Worm (Caenorhabditis elegans): Measurements from ENCODE around the gene F41B4.3.
A peak's percentile ranks its signal among the peaks of the same experiment; 100 is the strongest.

The F41B4.3 gene

DNA sequence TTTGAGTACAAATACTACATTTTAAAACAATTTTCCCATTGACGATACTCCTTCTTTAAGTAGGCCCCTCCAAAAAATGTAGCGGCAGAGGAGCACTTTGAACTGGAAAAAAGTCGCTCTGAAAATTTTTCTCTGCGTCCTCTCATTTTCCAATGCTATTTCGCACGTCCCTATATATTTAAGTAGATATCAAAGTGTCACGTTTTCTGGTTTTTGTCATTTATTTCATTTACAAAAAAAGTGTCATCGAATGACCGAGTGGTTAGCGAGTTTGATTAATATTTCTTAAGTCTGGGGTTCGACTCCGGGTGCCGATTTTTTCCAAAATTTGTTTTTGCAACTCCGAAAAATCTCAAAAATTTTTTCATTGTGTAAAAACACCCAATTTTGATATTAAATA is 31.0 kb upstream of the F41B4.3 start:
- no peak for TF ChIP-seq ceh-31 (tag; optimal IDR thresholded peaks at IDR 0.05)
- no peak for TF ChIP-seq pqm-1 (tag; optimal IDR thresholded peaks at IDR 0.05)
- TF ChIP-seq tbx-7 (tag; optimal IDR thresholded peaks at IDR 0.05): no peak
- TF ChIP-seq ceh-30 (tag; optimal IDR thresholded peaks at IDR 0.05): no peak
- no peak for TF ChIP-seq C38D4.7 (GFP tag; optimal IDR thresholded peaks at IDR 0.05)
- no peak for TF ChIP-seq ceh-34 (tag; optimal IDR thresholded peaks at IDR 0.05)
- no peak for TF ChIP-seq C08G9.2 (tag; optimal IDR thresholded peaks at IDR 0.05)
- TF ChIP-seq npax-4 (tag; optimal IDR thresholded peaks at IDR 0.05): no peak
- TF ChIP-seq ceh-9 (tag; optimal IDR thresholded peaks at IDR 0.05): no peak

DNA sequence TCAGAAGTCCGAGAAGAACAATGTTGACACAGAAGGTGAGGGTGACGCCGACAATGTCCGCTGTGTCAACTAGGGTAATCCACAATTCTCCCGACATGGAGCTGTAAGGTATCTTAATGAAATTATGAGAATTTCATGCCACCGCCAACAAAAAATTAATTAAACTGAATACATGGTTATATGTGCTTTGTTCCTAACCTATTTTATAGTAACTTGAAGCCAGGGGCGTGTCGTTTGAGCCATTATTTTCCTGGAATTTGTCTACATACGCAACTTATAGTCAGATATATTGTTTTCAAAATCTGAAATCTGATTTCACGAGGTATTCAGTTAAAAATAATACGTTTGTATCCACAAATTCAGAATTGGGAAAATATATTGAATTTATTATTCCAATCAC is 29.9 kb upstream of the F41B4.3 start, which contains the start of gene odr-10:
Gene odr-10, minus strand, starts transcription at position 101 of the 400 bp plus-strand sequence.
- TF ChIP-seq zip-5 (tag; optimal IDR thresholded peaks at IDR 0.05): no peak
- no peak for TF ChIP-seq ceh-48 (tag; optimal IDR thresholded peaks at IDR 0.05)
- TF ChIP-seq fkh-6 (tag; optimal IDR thresholded peaks at IDR 0.05): no peak
- TF ChIP-seq ref-2 (tag; optimal IDR thresholded peaks at IDR 0.05): no peak
- TF ChIP-seq hlh-15 (tag; optimal IDR thresholded peaks at IDR 0.05): no peak
- no peak for TF ChIP-seq ets-4 (tag; optimal IDR thresholded peaks at IDR 0.05)
- TF ChIP-seq F13H6.1 (tag; optimal IDR thresholded peaks at IDR 0.05): no peak
- TF ChIP-seq tbx-2 (tag; optimal IDR thresholded peaks at IDR 0.05): no peak
- TF ChIP-seq ceh-6 (GFP tag; optimal IDR thresholded peaks at IDR 0.05): no peak
- TF ChIP-seq unc-55 (GFP tag; optimal IDR thresholded peaks at IDR 0.05): no peak
- TF ChIP-seq ceh-30 (tag; optimal IDR thresholded peaks at IDR 0.05): no peak
- no peak for TF ChIP-seq ama-1 (optimal IDR thresholded peaks at IDR 0.05)
- no peak for TF ChIP-seq hlh-30 (tag; optimal IDR thresholded peaks at IDR 0.05; ENCODE audit: insufficient read depth)
- no peak for TF ChIP-seq ceh-45 (GFP tag; IDR thresholded peaks at IDR 0.05)

DNA sequence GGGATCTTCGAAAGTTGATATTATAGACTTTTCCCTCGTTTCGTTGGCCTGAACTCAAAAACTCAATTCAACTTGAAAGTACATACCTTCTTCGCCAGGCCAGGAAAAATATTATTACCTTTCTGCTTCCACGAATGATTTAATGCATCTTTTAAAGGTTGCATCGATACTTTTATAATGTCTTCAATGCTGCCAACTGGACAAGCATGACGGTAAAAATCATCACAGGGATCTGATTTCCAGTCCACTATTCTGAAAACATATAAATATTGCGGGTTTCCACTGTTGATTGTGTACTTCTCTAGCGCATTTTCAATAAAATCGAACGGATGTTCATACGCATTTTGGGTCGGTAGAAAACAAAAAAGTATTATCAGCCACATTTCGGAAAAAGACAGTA is 27.1 kb upstream of the F41B4.3 start, which contains the start of gene nep-4:
Gene nep-4, minus strand, starts transcription at position 393 of the 400 bp plus-strand sequence.
- no peak for TF ChIP-seq lim-6 (tag; optimal IDR thresholded peaks at IDR 0.05)

DNA sequence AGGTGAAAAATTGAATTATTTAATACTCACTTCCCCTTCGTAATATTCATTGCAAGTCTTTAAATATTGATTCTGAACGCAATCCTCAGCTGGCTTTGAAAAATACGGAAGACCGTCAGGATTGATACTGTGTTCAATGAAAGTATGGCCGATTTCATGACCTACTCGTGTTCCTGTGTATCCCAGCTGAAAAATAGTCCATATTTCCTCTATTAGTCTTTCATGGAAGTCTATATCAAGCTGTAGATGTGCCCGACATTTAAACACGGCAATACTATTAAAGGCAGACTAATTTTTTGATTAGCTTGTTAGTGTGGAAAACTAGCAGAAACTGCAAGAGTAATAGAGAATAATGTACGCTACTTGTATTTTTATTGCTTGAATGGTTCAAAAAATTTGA is 25.6 kb upstream of the F41B4.3 start:
- TF ChIP-seq dmd-4 (tag; optimal IDR thresholded peaks at IDR 0.05; ENCODE audit: borderline replicate concordance) (no peak), ceh-18 (tag; optimal IDR thresholded peaks at IDR 0.05) (no peak), ets-4 (tag; optimal IDR thresholded peaks at IDR 0.05) (no peak), sdc-2 (tag; optimal IDR thresholded peaks at IDR 0.05) (no peak), nfya-1 (tag; optimal IDR thresholded peaks at IDR 0.05) (no peak), pag-3 (tag; optimal IDR thresholded peaks at IDR 0.05; ENCODE audit: borderline replicate concordance) (no peak), unc-42 (tag; optimal IDR thresholded peaks at IDR 0.05) (no peak), K09A11.1 (tag; optimal IDR thresholded peaks at IDR 0.05; ENCODE audit: insufficient read depth) (no peak)

DNA sequence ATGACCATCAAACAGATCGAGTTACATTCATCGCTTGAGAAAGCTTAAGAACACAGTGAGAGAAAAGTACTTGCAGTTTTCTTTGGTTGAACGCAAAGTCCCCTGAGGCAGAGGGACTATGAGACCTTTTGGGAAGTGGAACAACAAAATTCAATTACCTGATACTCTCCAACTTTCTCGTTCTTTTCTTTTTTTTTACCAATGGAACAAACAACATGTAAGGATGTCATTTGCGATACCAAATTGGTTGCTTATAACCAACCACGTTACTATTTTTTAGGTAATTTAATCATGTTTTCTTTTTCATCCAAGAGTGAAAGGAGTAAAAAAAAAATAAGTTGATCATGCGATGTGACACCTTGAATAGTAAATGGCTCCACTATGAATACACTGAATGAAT is 20.9 kb upstream of the F41B4.3 start:
- TF ChIP-seq ceh-24 (tag; optimal IDR thresholded peaks at IDR 0.05) (no peak), unc-42 (tag; optimal IDR thresholded peaks at IDR 0.05) (peak; percentile 80)

DNA sequence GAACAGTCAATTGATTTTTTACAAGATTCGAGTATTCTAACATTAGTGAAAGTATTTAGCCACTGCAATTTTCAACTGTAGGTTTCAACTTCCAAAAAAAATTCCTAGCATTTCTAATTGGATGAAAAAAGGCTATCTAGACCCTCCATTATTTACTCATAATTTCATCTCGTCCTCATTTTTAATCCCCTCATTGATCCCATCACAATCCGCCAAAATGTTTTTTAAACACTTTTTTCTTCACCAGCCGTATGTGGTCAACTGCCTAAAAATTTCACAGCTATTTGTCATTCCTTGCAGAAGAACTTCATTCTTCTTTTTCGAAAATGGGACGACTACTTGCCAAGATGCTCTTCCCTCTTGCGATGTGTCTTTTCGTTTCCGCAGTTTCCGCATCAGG is 17.4 kb upstream of the F41B4.3 start, which contains the start of gene rig-3:
Gene rig-3, plus strand, starts transcription at position 301 of the 400 bp plus-strand sequence.
- no peak for TF ChIP-seq ceh-9 (tag; optimal IDR thresholded peaks at IDR 0.05)
- no peak for TF ChIP-seq nhr-11 (tag; optimal IDR thresholded peaks at IDR 0.05)

DNA sequence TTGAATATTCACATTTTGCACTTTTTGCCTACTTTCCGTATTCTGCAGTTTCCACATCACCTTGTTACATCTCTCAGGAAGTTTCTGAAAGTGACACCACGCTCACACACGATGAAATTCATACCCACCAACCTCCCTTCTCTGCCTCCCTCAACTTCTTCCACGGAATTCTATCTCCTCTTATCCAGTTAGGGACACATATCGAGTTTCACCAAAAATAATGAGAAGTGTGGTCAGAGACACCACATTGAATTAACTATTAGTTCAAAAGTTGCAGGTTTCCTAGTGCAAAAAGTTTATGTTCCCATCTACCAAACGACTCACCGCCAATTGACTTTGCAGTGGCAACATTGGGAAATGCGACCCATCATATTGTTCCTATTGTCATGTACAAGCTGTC is 14.5 kb upstream of the F41B4.3 start:
- peak; percentile 17 for TF ChIP-seq ceh-19 (GFP tag; optimal IDR thresholded peaks at IDR 0.05)
- peak; percentile 17 for TF ChIP-seq ceh-34 (tag; optimal IDR thresholded peaks at IDR 0.05)
- peak; percentile 41 for TF ChIP-seq unc-42 (tag; optimal IDR thresholded peaks at IDR 0.05)
- no peak for TF ChIP-seq hlh-30 (tag; optimal IDR thresholded peaks at IDR 0.05; ENCODE audit: insufficient read depth)
- TF ChIP-seq ets-4 (tag; optimal IDR thresholded peaks at IDR 0.05): no peak

Measured in whole organism, late embryonic.